Worm (Caenorhabditis elegans) whole organism, early embryonic: ENCODE measurements around the gene C08A9.3.

Experiments used
- B0310.2 ChIP-seq: sonication (generic microtip); optimal IDR thresholded peaks from 2 replicates; lab custom pipeline; 2016; ENCODE audit warnings: mild to moderate bottlenecking, missing genetic modification characterization, missing compliant biosample characterization
- F13C5.2 ChIP-seq: sonication (generic microtip); optimal IDR thresholded peaks from 2 replicates; lab custom pipeline; 2017; ENCODE audit warnings: mild to moderate bottlenecking, missing genetic modification characterization, inconsistent platforms, missing compliant biosample characterization
- aly-1 ChIP-seq: sonication (generic microtip); optimal IDR thresholded peaks from 2 replicates; lab custom pipeline; 2016; ENCODE audit warnings: missing genetic modification characterization, missing compliant biosample characterization
- ama-1 ChIP-seq: fragments of 150-350 bp; optimal IDR thresholded peaks from 2 replicates; lab custom pipeline; 2014
- ceh-13 ChIP-seq: fragments of 200-800 bp; sonication (Bioruptor generic); optimal IDR thresholded peaks from 2 replicates; lab custom pipeline; 2018; ENCODE audit warnings: mild to moderate bottlenecking, missing genetic modification characterization, missing compliant biosample characterization
- ceh-36 ChIP-seq: sonication (generic microtip); optimal IDR thresholded peaks from 2 replicates; lab custom pipeline; 2016; ENCODE audit warnings: missing genetic modification characterization, inconsistent platforms, missing compliant biosample characterization
- ets-7 ChIP-seq: sonication (generic microtip); optimal IDR thresholded peaks from 2 replicates; lab custom pipeline; 2016; ENCODE audit warnings: missing genotype, missing genetic modification characterization, missing compliant biosample characterization
- flt-1 ChIP-seq: fragments of 200-800 bp; sonication (Bioruptor generic); IDR thresholded peaks from 2 replicates; pipeline ENCODE4 v1.3.6; 2022; ENCODE audit warnings: missing genetic modification characterization, missing compliant biosample characterization
- hmbx-1 ChIP-seq: sonication (generic microtip); optimal IDR thresholded peaks from 2 replicates; lab custom pipeline; 2016; ENCODE audit warnings: mild to moderate bottlenecking, missing genetic modification characterization, missing compliant biosample characterization
- hmg-4 ChIP-seq: fragments of 200-800 bp; sonication (Bioruptor generic); optimal IDR thresholded peaks from 2 replicates; lab custom pipeline; 2018; ENCODE audit warnings: mild to moderate bottlenecking, missing genetic modification characterization, missing compliant biosample characterization
- hnd-1 ChIP-seq: sonication (generic microtip); optimal IDR thresholded peaks from 2 replicates; lab custom pipeline; 2016; ENCODE audit warnings: missing genetic modification characterization, missing compliant biosample characterization
- pes-1 ChIP-seq: fragments of 200-800 bp; sonication (Bioruptor generic); IDR thresholded peaks from 2 replicates; pipeline ENCODE4 v1.3.6; 2022; ENCODE audit warnings: missing genetic modification reagents, missing genetic modification characterization, missing compliant biosample characterization
- scrt-1 ChIP-seq: fragments of 200-800 bp; sonication (Bioruptor generic); IDR thresholded peaks from 2 replicates; pipeline ENCODE4 v1.3.6; 2022; ENCODE audit warnings: missing genetic modification characterization, missing compliant biosample characterization
- sea-1 ChIP-seq: fragments of 200-800 bp; sonication (Bioruptor generic); conservative IDR thresholded peaks from 2 replicates; pipeline ENCODE4 v1.3.6; 2022; ENCODE audit warnings: missing genetic modification characterization, missing compliant biosample characterization
- tbx-11 ChIP-seq: fragments of 200-800 bp; sonication (Bioruptor generic); IDR thresholded peaks from 2 replicates; pipeline ENCODE4 v1.3.6; 2022; ENCODE audit warnings: missing genetic modification characterization, missing compliant biosample characterization
- tbx-37 ChIP-seq: fragments of 200-800 bp; sonication (Bioruptor generic); conservative IDR thresholded peaks from 2 replicates; pipeline ENCODE4 v1.3.6; 2022; ENCODE audit warnings: missing genetic modification reagents, missing genetic modification characterization, missing compliant biosample characterization
- tra-4 ChIP-seq: sonication (generic microtip); optimal IDR thresholded peaks from 2 replicates; lab custom pipeline; 2017; ENCODE audit warnings: missing genetic modification characterization, missing compliant biosample characterization

The C08A9.3 gene

DNA sequence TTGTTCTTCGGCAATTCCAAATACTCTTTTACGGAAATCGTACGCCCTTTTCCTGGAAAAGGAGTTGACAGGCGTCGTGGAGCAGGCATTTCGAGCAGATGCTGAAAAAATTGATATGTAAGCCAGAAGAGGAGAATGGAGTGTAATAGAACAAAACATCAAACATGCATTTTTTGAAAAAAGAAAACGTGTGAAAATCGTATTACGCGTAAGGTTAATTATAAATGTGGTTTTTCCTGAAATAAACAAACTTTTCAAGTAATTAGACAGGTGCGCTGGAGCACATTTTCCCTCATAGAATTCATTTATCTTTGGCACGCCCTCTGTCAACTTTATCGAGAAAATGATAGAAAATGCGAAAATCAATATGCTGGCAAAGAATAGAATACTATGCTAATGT lies 22.0 kb upstream of the C08A9.3 start, which contains the start of gene lido-6:
lido-6 (minus strand) TSS at position 101 of the 400 bp plus-strand sequence.
- no peak for TF ChIP-seq F13C5.2 (tag; lab: Kevin White, UChicago)
- TF ChIP-seq aly-1 (tag; lab: Kevin White, UChicago), result no peak

DNA sequence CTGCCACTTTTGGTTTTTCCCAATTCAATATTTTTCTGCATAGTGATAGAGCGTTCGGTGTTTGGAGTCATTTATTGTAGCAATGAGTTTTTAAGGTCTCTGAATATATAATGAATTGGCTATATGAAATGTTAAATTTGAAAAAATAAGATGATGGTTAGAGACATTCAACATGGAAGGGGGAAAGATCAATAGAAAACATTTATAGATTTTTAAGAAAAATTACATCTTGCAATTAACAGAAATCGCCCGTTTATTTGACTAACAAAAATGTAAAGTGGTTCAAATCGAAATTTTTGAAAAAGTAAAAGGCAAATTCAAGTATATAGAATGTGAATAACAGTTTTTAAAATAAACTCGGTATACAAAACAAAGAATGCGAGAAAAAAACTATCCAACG lies 17.5 kb upstream of the C08A9.3 start, which contains the start of gene lido-5:
lido-5 (minus strand) TSS at position 101 of the 400 bp plus-strand sequence.
- TF ChIP-seq tra-4 (no peak), hmbx-1 (tag; lab: Kevin White, UChicago) (no peak), scrt-1 (GFP tag; lab: Robert Waterston, UW) (no peak), aly-1 (tag; lab: Kevin White, UChicago) (no peak), hnd-1 (tag; lab: Kevin White, UChicago) (no peak), hmg-4 (GFP tag; lab: Kevin White, UChicago) (no peak), ceh-36 (tag; lab: Kevin White, UChicago) (no peak)

DNA sequence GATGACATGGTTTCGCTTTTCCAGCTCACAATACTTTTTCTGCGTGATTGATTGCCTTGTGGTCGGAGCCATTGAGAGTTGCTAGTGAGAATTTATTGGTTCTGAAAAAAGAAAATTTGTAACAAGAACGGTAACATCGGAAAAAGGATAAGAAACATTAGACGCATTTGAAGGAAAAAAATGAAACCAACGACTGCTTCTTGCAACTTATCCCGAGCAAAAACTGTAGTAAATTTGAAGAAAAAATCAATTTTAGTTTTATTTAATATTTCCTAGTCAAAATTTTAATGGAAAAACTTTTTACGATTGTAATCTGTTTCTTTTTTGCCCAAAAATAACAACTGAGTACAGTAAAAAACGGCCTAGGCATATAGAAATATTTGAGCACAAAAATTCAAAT lies 14.6 kb upstream of the C08A9.3 start, which contains the start of gene lido-4:
lido-4 (minus strand) TSS at position 101 of the 400 bp plus-strand sequence.
- TF ChIP-seq scrt-1 (GFP tag; lab: Robert Waterston, UW), result no peak
- no peak for TF ChIP-seq aly-1 (tag; lab: Kevin White, UChicago)
- no peak for TF ChIP-seq hmg-4 (GFP tag; lab: Kevin White, UChicago)
- TF ChIP-seq sea-1 (GFP tag; lab: Robert Waterston, UW), result no peak
- no peak for TF ChIP-seq flt-1 (GFP tag; lab: Robert Waterston, UW)
- TF ChIP-seq tbx-11 (GFP tag; lab: Robert Waterston, UW), result no peak
- TF ChIP-seq pes-1 (GFP tag; lab: Robert Waterston, UW), result no peak
- no peak for TF ChIP-seq tbx-37 (GFP tag; lab: Robert Waterston, UW)
- TF ChIP-seq F13C5.2 (tag; lab: Kevin White, UChicago), result no peak
- no peak for TF ChIP-seq ceh-36 (tag; lab: Kevin White, UChicago)
- TF ChIP-seq tra-4, result no peak
- no peak for TF ChIP-seq ceh-13 (GFP tag; lab: Kevin White, UChicago)
- no peak for TF ChIP-seq ama-1

DNA sequence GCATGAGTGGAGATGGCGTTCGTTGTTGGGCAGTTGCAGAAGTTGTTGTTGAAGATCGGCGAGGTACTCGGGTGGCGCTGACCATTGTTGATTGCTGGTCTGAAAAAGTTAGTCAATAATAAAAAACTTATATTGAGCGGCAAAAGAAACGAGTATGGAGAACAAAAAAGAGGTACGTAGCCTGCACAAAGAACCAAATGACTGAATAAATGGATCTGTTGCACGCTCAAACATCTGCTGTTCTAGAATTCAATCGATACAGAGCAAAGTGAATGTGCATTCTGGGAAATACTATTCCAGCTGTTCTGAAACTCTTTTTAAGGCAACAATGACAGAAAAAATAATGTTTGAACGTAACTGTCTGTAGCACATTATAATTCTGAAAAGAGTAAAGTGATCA lies 7.6 kb upstream of the C08A9.3 start, which contains the start of gene lido-2:
lido-2 (minus strand) TSS at position 101 of the 400 bp plus-strand sequence.
- TF ChIP-seq hmg-4 (GFP tag; lab: Kevin White, UChicago), result no peak

DNA sequence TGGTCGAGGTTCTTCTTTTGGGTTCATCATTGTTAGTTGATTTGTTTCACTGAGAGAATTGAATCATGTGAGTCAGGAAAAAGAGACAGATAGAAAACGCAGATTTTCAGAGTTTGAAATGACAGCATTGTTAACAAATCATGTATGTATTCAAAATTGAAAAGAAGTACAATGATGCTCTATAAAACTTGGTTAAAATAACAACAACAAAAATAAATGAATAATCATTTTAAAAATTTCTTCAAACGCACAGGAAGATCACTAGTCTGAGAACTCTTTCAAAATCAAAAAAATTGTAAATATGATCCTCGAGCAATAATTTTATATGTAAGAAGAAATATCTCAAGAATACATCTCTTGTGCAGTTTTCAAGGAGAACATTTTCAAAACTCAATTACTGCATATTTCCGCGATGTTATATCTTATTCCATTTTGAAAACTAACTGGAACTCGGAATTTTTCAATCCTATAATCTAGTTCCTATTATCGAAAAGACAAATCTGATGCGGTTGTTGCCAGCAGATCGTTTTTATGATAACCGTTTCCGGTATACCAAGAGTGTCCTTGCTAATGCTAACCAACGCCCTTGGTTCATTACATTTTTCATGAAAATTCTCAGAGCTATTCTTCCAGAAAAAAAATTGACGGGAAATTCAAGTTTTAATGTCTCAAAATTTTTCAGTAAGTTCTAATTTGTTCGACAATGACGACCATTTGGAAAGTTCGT lies 3.6 kb upstream of the C08A9.3 start, which contains the start of gene lido-1:
lido-1 (minus strand) TSS at position 51 of the 727 bp plus-strand sequence.
- TF ChIP-seq hnd-1 (tag; lab: Kevin White, UChicago) (no peak), tbx-37 (GFP tag; lab: Robert Waterston, UW) (no peak), scrt-1 (GFP tag; lab: Robert Waterston, UW) (no peak), ceh-13 (GFP tag; lab: Kevin White, UChicago) (no peak), flt-1 (GFP tag; lab: Robert Waterston, UW) (no peak), hmbx-1 (tag; lab: Kevin White, UChicago) (no peak), F13C5.2 (tag; lab: Kevin White, UChicago) (no peak)

DNA sequence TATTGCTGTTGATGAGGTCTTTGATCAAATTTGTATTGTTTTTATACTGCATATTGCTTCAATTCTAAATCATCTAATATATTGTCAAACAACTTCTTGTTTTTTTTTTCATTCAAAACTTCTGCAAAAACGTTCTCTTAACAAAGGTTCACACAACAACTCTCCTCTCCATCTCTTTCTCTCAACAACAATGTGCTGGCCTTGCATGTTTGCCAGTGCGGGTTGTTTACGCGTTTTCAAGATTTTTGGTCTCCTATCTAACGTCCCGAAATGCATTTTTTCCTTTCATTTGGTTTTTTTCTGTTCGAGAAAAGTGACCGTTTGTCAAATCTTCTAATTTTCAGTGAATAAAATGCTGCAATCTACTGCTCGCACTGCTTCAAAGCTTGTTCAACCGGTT lies 683 bp downstream of the C08A9.3 start, which contains the start of gene sod-3:
sod-3 (plus strand) TSS at position 338 of the 400 bp plus-strand sequence.
- no peak for TF ChIP-seq F13C5.2 (tag; lab: Kevin White, UChicago)

DNA sequence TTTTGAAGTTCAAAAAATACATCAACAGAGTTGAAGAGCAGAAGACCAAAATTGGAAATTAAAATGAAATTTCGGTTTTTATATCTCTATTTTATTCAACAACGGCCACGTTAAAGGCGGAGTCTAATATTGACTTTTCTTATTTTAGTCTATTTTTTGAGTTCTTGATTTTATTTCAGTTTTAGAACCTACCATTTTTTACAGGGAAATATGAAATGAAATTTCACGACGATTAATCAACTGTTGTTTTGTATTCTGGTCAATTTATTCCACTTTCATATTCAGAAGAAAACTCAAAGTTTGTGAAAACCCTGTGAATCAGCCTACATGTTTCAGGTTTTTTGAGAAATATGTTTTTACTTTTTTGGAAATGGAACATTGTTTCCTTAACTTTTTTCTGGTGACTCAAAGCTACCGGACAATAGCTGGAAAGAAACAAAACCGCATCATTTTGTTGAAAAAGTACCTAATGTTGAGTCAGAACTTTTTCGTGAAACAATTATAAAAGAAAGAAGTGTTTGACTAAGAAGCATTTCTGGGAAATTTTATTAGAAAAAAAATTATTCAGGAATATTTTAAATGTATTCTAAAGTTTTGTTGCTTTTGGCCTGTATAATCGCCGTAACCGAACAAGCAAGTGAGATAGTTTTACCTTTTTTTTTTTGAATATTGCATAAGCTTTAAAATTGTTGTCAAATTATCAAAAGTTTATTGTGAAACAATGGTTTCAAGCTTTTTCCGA lies 12.3 kb downstream of the C08A9.3 start, which contains the start of the genes irld-23 and C08A9.10:
irld-23 (minus strand) TSS at position 51 of the 742 bp plus-strand sequence.
C08A9.10 (plus strand) TSS at position 545 of the 742 bp plus-strand sequence.
- TF ChIP-seq sea-1 (GFP tag; lab: Robert Waterston, UW) (no peak), F13C5.2 (tag; lab: Kevin White, UChicago) (no peak), tbx-11 (GFP tag; lab: Robert Waterston, UW) (no peak), hnd-1 (tag; lab: Kevin White, UChicago) (no peak), ceh-13 (GFP tag; lab: Kevin White, UChicago) (no peak), tra-4 (no peak), ets-7 (tag; lab: Kevin White, UChicago) (no peak), ceh-36 (tag; lab: Kevin White, UChicago) (no peak), hmbx-1 (tag; lab: Kevin White, UChicago) (no peak), aly-1 (tag; lab: Kevin White, UChicago) (no peak), scrt-1 (GFP tag; lab: Robert Waterston, UW) (no peak), ama-1 (no peak), B0310.2 (tag; lab: Kevin White, UChicago) (no peak), pes-1 (GFP tag; lab: Robert Waterston, UW) (no peak), hmg-4 (GFP tag; lab: Kevin White, UChicago) (no peak)
